Worm (Caenorhabditis elegans) whole organism, young adult: Measurements from ENCODE around the gene nspg-7.1.
"Not testable (repeated sequence)": the region's sequence is repeated elsewhere in the genome, so short reads cannot be mapped to it uniquely, and the experiment has no call there.

Experiments
- B0019.2 ChIP-seq: fragments of 200-800 bp; sonication (Bioruptor generic); conservative IDR thresholded peaks from 2 replicates; pipeline ENCODE4 v1.3.6; 2022; ENCODE audit warnings: missing genetic modification reagents, missing genetic modification characterization, missing compliant biosample characterization
- C17E4.6 ChIP-seq: fragments of 200-800 bp; sonication (Bioruptor generic); IDR thresholded peaks from 2 replicates; pipeline ENCODE4 v1.3.6; 2022; ENCODE audit warnings: missing genetic modification reagents, missing genetic modification characterization, missing compliant biosample characterization
- F33H1.4 ChIP-seq: fragments of 200-800 bp; sonication (Bioruptor generic); IDR thresholded peaks from 2 replicates; pipeline ENCODE4 v1.3.6; 2022; ENCODE audit warnings: missing genetic modification reagents, missing genetic modification characterization, missing compliant biosample characterization
- F37B4.10 ChIP-seq: fragments of 200-800 bp; sonication (Bioruptor generic); IDR thresholded peaks from 2 replicates; pipeline ENCODE4 v1.3.6; 2022; ENCODE audit warnings: missing genetic modification characterization, missing compliant biosample characterization
- T26A5.8 ChIP-seq: sonication (generic microtip); optimal IDR thresholded peaks from 2 replicates; lab custom pipeline; 2016; ENCODE audit warnings: missing genetic modification characterization, missing compliant biosample characterization
- attf-3 ChIP-seq: fragments of 200-800 bp; sonication (Bioruptor generic); conservative IDR thresholded peaks from 2 replicates; pipeline ENCODE4 v1.3.6; 2022; ENCODE audit warnings: missing genetic modification reagents, missing genetic modification characterization, missing compliant biosample characterization
- bed-2 ChIP-seq: fragments of 200-800 bp; sonication (Bioruptor generic); IDR thresholded peaks from 2 replicates; pipeline ENCODE4 v1.3.6; 2022; ENCODE audit warnings: missing genetic modification reagents, missing genetic modification characterization, missing compliant biosample characterization
- die-1 ChIP-seq: sonication (generic microtip); optimal IDR thresholded peaks from 2 replicates; lab custom pipeline; 2016; ENCODE audit warnings: missing genotype, mild to moderate bottlenecking, missing genetic modification characterization, missing compliant biosample characterization
- egl-18 ChIP-seq: fragments of 200-800 bp; sonication (Bioruptor generic); IDR thresholded peaks from 2 replicates; pipeline ENCODE4 v1.3.6; 2022; ENCODE audit warnings: missing genetic modification reagents, missing genetic modification characterization, missing compliant biosample characterization
- fkh-3 ChIP-seq: sonication (generic microtip); optimal IDR thresholded peaks from 2 replicates; lab custom pipeline; 2016; ENCODE audit warnings: mild to moderate bottlenecking, missing genetic modification characterization, missing compliant biosample characterization
- lin-40 ChIP-seq: sonication (generic microtip); optimal IDR thresholded peaks from 2 replicates; lab custom pipeline; 2016; ENCODE audit warnings: missing genetic modification characterization, mild to moderate bottlenecking, missing compliant biosample characterization, missing genotype, missing genetic modification reagents
- madf-6 ChIP-seq: fragments of 200-800 bp; sonication (Bioruptor generic); IDR thresholded peaks from 2 replicates; pipeline ENCODE4 v1.3.6; 2022; ENCODE audit warnings: missing genetic modification reagents, missing genetic modification characterization, missing compliant biosample characterization
- mel-28 ChIP-seq: sonication (generic microtip); optimal IDR thresholded peaks from 2 replicates; lab custom pipeline; 2016; ENCODE audit warnings: borderline replicate concordance, mild to moderate bottlenecking, missing genetic modification characterization, missing compliant biosample characterization
- mes-4 ChIP-seq: sonication (generic microtip); optimal IDR thresholded peaks from 2 replicates; lab custom pipeline; 2016; ENCODE audit warnings: missing genotype, missing genetic modification characterization, missing compliant biosample characterization
- nfyb-1 ChIP-seq: fragments of 200-800 bp; sonication (Bioruptor generic); IDR thresholded peaks from 2 replicates; pipeline ENCODE4 v1.3.6; 2022; ENCODE audit warnings: missing genetic modification reagents, missing genetic modification characterization, missing compliant biosample characterization
- nhr-27 ChIP-seq: fragments of 200-800 bp; sonication (Bioruptor generic); optimal IDR thresholded peaks from 2 replicates; lab custom pipeline; 2018; ENCODE audit warnings: mild to moderate bottlenecking, missing genetic modification characterization, moderate library complexity, missing compliant biosample characterization
- nhr-80 ChIP-seq: sonication (generic microtip); optimal IDR thresholded peaks from 2 replicates; lab custom pipeline; 2016; ENCODE audit warnings: missing genetic modification characterization, missing compliant biosample characterization
- sdz-38 ChIP-seq: sonication (generic microtip); optimal IDR thresholded peaks from 2 replicates; lab custom pipeline; 2016; ENCODE audit warnings: missing genotype, missing genetic modification characterization, missing compliant biosample characterization
- sptf-2 ChIP-seq: fragments of 200-800 bp; sonication (Bioruptor generic); optimal IDR thresholded peaks from 2 replicates; lab custom pipeline; 2018; ENCODE audit warnings: mild to moderate bottlenecking, missing genetic modification characterization, missing compliant biosample characterization
- ztf-18 ChIP-seq: sonication (generic microtip); optimal IDR thresholded peaks from 2 replicates; lab custom pipeline; 2016; ENCODE audit warnings: missing genotype, mild to moderate bottlenecking, missing genetic modification characterization, missing compliant biosample characterization

Gene nspg-7.1

ce11 chrIV:9296285-9296684 is 34.4 kb downstream of the nspg-7.1 start, which contains the start of gene F49C12.1:
TSS of gene F49C12.1 (minus strand) at chrIV:9296354.
- TF ChIP-seq fkh-3 (tag; lab: Kevin White, UChicago) (no peak), die-1 (no peak), sptf-2 (GFP tag; lab: Kevin White, UChicago) (no peak), T26A5.8 (no peak), nfyb-1 (GFP tag; lab: Robert Waterston, UW) (no peak), sdz-38 (tag; lab: Kevin White, UChicago) (no peak), B0019.2 (GFP tag; lab: Robert Waterston, UW) (no peak), ztf-18 (tag; lab: Kevin White, UChicago) (no peak), F37B4.10 (GFP tag; lab: Robert Waterston, UW) (no peak), C17E4.6 (GFP tag; lab: Robert Waterston, UW) (no peak), madf-6 (GFP tag; lab: Robert Waterston, UW) (no peak), egl-18 (GFP tag; lab: Robert Waterston, UW) (no peak), lin-40 (tag; lab: Kevin White, UChicago) (no peak)

ce11 chrIV:9293825-9294224 is 36.8 kb downstream of the nspg-7.1 start, which contains the start of gene nhr-264:
TSS of gene nhr-264 (minus strand) at chrIV:9293925.
- TF ChIP-seq bed-2 (GFP tag; lab: Robert Waterston, UW); F33H1.4 (GFP tag; lab: Robert Waterston, UW); mes-4 (tag; lab: Kevin White, UChicago): not testable (repeated sequence)

ce11 chrIV:9289635-9290034 is 41.0 kb downstream of the nspg-7.1 start:
- no peak for TF ChIP-seq nhr-27 (tag; lab: Kevin White, UChicago)

- not testable (repeated sequence) for TF ChIP-seq mel-28; nhr-80 (tag; lab: Kevin White, UChicago); attf-3 (GFP tag; lab: Robert Waterston, UW)
Measured at ce11 chrIV:9286305-9286704, 44.4 kb downstream of the nspg-7.1 start, which contains the start of gene nhr-267. TSS of gene nhr-267 (minus strand) at chrIV:9286405.
